Worm (Caenorhabditis elegans): ENCODE data around the gene tbc-10.
A peak's percentile ranks its signal among the peaks of the same experiment; 100 is the strongest.

The tbc-10 gene

DNA sequence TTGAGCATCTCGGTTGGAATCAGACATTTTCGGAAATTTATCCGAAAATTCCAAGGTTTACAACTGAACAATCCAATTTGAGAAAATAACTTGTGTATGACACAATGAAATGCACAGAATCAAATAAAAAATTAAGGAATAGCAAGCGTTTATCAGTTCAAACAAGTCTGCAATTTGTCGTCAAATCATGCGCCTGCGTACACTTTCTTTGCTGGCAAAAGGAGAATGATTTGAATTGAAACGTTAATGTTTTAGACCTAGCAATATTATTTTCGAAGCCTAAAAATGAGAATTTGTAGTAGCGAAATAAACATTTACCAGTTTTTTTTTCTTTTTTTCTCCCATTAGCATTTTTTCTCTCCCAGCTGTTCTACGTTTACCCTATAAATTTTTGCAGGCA is 32.6 kb upstream of the tbc-10 start, which contains the start of the genes fbxa-67 and fbxa-11:
Gene fbxa-67, minus strand, starts transcription at position 199 of the 400 bp plus-strand sequence.
Gene fbxa-11, plus strand, starts transcription at position 398 of the 400 bp plus-strand sequence.
- peak in 1 of 2 experiments; percentile 54 for TF ChIP-seq lsy-2 (tag; optimal IDR thresholded peaks at IDR 0.05)
- TF ChIP-seq zag-1 (tag; optimal IDR thresholded peaks at IDR 0.05) = no peak
- TF ChIP-seq unc-55 (GFP tag; optimal IDR thresholded peaks at IDR 0.05) = peak; percentile 59
- no peak for TF ChIP-seq F13H6.1 (tag; optimal IDR thresholded peaks at IDR 0.05)
- TF ChIP-seq R02D3.7 (tag; optimal IDR thresholded peaks at IDR 0.05) = no peak
- no peak for TF ChIP-seq ZK546.5 (tag; optimal IDR thresholded peaks at IDR 0.05)
- peak; percentile 2 for TF ChIP-seq lin-13 (GFP tag; optimal IDR thresholded peaks at IDR 0.05)
- TF ChIP-seq ceh-16 (tag; optimal IDR thresholded peaks at IDR 0.05) = no peak
- no peak for TF ChIP-seq elt-1 (tag; optimal IDR thresholded peaks at IDR 0.05)
- TF ChIP-seq C34F6.9 (tag; optimal IDR thresholded peaks at IDR 0.05) = peak; percentile 39
- no peak for TF ChIP-seq ama-1 (optimal IDR thresholded peaks at IDR 0.05)

DNA sequence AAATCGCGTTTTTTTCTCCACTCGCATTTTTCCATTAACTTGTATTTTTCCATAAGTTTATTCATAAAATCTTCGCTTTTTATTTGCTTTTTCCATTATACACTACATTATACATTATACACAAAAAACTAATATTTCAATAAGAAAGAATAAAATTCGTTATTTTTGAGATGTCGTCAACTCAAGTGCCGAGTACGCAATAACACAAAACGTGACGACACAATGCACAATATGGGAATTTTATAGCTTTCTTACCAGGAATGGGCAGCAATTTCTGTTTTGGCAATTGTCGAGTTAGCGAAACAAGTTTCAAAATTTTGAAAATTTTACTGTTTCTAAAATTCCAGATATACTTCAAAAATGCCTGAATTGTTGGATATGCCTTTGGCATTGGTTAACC is 30.9 kb upstream of the tbc-10 start, which contains the start of gene fbxa-10:
Gene fbxa-10, plus strand, starts transcription at position 207 of the 400 bp plus-strand sequence.
- TF ChIP-seq skn-1 (tag; optimal IDR thresholded peaks at IDR 0.05) (no peak), lsy-2 (tag; optimal IDR thresholded peaks at IDR 0.05) (no peak), C34F6.9 (tag; optimal IDR thresholded peaks at IDR 0.05) (peak; percentile 21), dmd-4 (tag; optimal IDR thresholded peaks at IDR 0.05) (no peak), Y55F3AM.14 (GFP tag; optimal IDR thresholded peaks at IDR 0.05) (no peak), ztf-1 (GFP tag; conservative IDR thresholded peaks at IDR 0.05) (no peak), sma-3 (GFP tag; optimal IDR thresholded peaks at IDR 0.05) (no peak), nhr-25 (tag; optimal IDR thresholded peaks at IDR 0.05) (no peak), nhr-77 (tag; optimal IDR thresholded peaks at IDR 0.05) (no peak), peb-1 (tag; optimal IDR thresholded peaks at IDR 0.05) (no peak), gmeb-1 (tag; optimal IDR thresholded peaks at IDR 0.05) (peak; percentile 31), F13H6.1 (tag; optimal IDR thresholded peaks at IDR 0.05) (no peak), fos-1 (tag; optimal IDR thresholded peaks at IDR 0.05) (no peak), nhr-237 (tag; optimal IDR thresholded peaks at IDR 0.05) (no peak), nhr-129 (tag; optimal IDR thresholded peaks at IDR 0.05) (no peak)

DNA sequence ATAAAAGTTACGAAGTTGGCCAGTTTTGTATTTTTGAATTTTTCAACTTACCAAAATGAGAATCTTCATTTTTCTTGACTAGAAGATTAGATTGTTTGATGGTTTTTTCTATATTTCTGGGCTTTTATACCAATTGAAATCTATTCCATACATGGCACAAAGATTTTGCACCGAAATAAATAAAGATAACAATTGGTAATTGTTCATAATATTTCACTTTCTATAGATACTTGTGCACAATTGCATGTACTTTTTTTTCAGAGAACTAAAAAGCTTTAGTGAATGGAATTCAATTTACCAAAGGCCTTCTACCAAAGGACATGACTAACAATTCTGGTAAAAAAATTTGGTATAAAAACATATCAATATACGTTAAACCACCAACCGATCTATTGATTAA is 28.5 kb upstream of the tbc-10 start, which contains the start of the genes T12B5.15 and T12B5.14:
Gene T12B5.15, minus strand, starts transcription at position 101 of the 400 bp plus-strand sequence.
Gene T12B5.14, plus strand, starts transcription at position 321 of the 400 bp plus-strand sequence.
- TF ChIP-seq peb-1 (tag; optimal IDR thresholded peaks at IDR 0.05) (no peak), nhr-237 (tag; optimal IDR thresholded peaks at IDR 0.05) (no peak), egl-27 (tag; optimal IDR thresholded peaks at IDR 0.05) (no peak), ceh-16 (tag; optimal IDR thresholded peaks at IDR 0.05) (no peak), elt-1 (tag; optimal IDR thresholded peaks at IDR 0.05) (no peak), sma-9 (GFP tag; optimal IDR thresholded peaks at IDR 0.05) (no peak), sma-9 (tag; optimal IDR thresholded peaks at IDR 0.05) (no peak), nhr-21 (tag; optimal IDR thresholded peaks at IDR 0.05) (no peak), zag-1 (tag; optimal IDR thresholded peaks at IDR 0.05) (no peak), nhr-23 (tag; optimal IDR thresholded peaks at IDR 0.05) (no peak), nhr-77 (tag; optimal IDR thresholded peaks at IDR 0.05) (no peak), lin-13 (GFP tag; optimal IDR thresholded peaks at IDR 0.05) (no peak), gmeb-1 (tag; optimal IDR thresholded peaks at IDR 0.05) (no peak), ztf-4 (tag; optimal IDR thresholded peaks at IDR 0.05) (no peak), lin-11 (tag; optimal IDR thresholded peaks at IDR 0.05) (no peak), sem-4 (tag; optimal IDR thresholded peaks at IDR 0.05) (no peak), unc-55 (GFP tag; optimal IDR thresholded peaks at IDR 0.05) (no peak), unc-39 (tag; optimal IDR thresholded peaks at IDR 0.05) (no peak)

DNA sequence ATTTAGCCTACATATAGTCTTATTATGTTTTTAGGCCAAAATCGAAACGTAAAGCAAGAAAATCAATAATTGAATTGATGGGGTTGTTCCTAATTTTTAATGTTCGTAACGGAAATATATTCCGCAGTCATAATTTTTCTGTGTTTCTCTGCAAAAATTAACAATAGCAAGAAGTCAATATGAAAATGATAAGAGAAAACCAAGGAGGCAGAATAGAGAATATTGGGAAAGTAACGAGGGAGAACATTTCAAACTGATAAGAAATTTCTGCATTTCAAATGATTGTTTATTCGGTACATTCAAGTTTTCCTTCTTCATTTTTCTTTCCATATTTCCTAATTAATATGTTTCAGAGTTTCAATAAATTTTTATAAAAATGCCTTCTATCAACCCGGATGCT is 27.1 kb upstream of the tbc-10 start, which contains the start of gene fbxa-54:
Gene fbxa-54, plus strand, starts transcription at position 354 of the 400 bp plus-strand sequence.
- TF ChIP-seq ama-1 (optimal IDR thresholded peaks at IDR 0.05) (no peak), snpc-4 (tag; optimal IDR thresholded peaks at IDR 0.05) (no peak), fos-1 (tag; optimal IDR thresholded peaks at IDR 0.05) (peak; percentile 84), nhr-6 (tag; optimal IDR thresholded peaks at IDR 0.05) (no peak), mbf-1 (tag; optimal IDR thresholded peaks at IDR 0.05) (no peak), nhr-11 (tag; optimal IDR thresholded peaks at IDR 0.05) (no peak), sma-9 (GFP tag; optimal IDR thresholded peaks at IDR 0.05) (no peak), sma-9 (tag; optimal IDR thresholded peaks at IDR 0.05) (no peak), mdl-1 (tag; optimal IDR thresholded peaks at IDR 0.05) (no peak), elt-3 (tag; optimal IDR thresholded peaks at IDR 0.05) (no peak), crh-2 (tag; optimal IDR thresholded peaks at IDR 0.05) (no peak), ztf-1 (GFP tag; conservative IDR thresholded peaks at IDR 0.05) (no peak), unc-62 (GFP tag; optimal IDR thresholded peaks at IDR 0.05) (no peak), gmeb-1 (tag; optimal IDR thresholded peaks at IDR 0.05) (peak; percentile 9), Y55F3AM.14 (GFP tag; optimal IDR thresholded peaks at IDR 0.05) (no peak)
